Fruit fly (Drosophila melanogaster): Measurements from ENCODE around the gene CG14377.

DNA sequence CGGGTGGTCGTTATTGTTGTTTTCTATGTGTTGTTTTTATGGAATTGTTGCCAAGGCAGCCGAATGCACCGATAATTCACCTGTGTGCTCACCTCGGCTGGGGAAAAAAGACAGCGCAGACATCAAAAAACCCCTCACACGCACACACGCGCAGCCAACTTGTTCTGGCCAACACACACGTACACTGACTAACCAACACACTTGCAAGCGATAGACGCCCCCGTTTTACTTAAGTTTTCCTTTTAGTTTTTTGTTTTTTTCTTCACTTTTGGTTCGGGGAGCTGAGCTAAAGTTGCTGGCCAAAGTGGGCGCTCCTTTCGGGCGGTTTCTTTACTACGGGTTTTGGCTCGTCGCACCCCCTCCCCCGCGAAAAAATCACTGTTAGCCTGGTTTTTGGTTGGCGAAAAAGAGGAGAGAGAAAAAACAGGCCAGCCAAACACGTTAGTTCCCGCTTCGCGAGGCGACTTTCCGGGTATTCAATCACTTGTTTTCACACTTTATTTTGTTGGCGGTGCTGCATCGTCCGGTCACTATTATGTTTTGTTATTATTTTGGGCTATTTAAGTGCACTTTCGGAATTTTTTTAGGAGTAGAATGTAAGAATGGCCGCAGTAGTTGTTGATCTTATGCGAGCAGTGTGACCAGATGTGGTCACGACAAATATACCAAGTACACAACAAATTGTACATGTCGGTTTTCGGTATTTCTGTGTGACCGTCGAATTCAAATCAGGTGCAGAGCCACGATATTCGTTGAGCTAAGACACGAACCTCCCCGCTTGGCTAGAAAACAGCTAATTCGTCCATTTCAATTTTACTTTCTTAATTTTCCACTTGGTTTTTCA, 36.9 kb downstream of the CG14377 start, which contains the start of gene yrt:
- no peak for TF ChIP-seq EcR (GFP tag; optimal IDR thresholded peaks at IDR 0.05)
- TF ChIP-seq CG32121 (GFP tag; IDR thresholded peaks at IDR 0.05), result 0 out of 2 replicates have a peak, but pooled peaks have one; percentile 9
- no peak for TF ChIP-seq CG10348 (GFP tag; IDR thresholded peaks at IDR 0.05)
- no peak for TF ChIP-seq CG12605 (GFP tag; IDR thresholded peaks at IDR 0.05)
- no peak for TF ChIP-seq D1 (tag; optimal IDR thresholded peaks at IDR 0.05)
- no peak for TF ChIP-seq fd96Ca (GFP tag; IDR thresholded peaks at IDR 0.05)
- no peak for TF ChIP-seq CG14655 (GFP tag; optimal IDR thresholded peaks at IDR 0.05)

Measured in whole organism, pupa.